Fruit fly (Drosophila melanogaster) whole organism, embryonic: ENCODE results near the gene mGluR.
"Not testable (repeated sequence)": the region's sequence is repeated elsewhere in the genome, so short reads cannot be mapped to it uniquely, and the experiment has no call there.

Source experiments
- C15 ChIP-seq: fragments of 200-800 bp; sonication (Bioruptor generic); IDR thresholded peaks from 3 replicates; pipeline ENCODE4 v1.3.6; 2022; ENCODE audit warnings: missing biosample characterization, missing genetic modification characterization
- CG10431 ChIP-seq: fragments of 200-800 bp; sonication (Bioruptor generic); optimal IDR thresholded peaks from 3 replicates; lab custom pipeline; 2018; ENCODE audit warnings: missing biosample characterization, mild to moderate bottlenecking, missing genetic modification characterization
- CG10543 ChIP-seq: fragments of 200-800 bp; sonication (Bioruptor generic); optimal IDR thresholded peaks from 3 replicates; lab custom pipeline; 2017; ENCODE audit warnings: missing biosample characterization, mild to moderate bottlenecking, missing genetic modification characterization, moderate library complexity
- CG11085 ChIP-seq: fragments of 200-800 bp; sonication (Bioruptor generic); IDR thresholded peaks from 2 replicates; pipeline ENCODE4 v1.3.6; 2022; ENCODE audit warnings: missing biosample characterization, missing genetic modification characterization
- CG11093 ChIP-seq: fragments of 200-800 bp; sonication (Bioruptor generic); IDR thresholded peaks from 3 replicates; pipeline ENCODE4 v1.3.6; 2022; ENCODE audit warnings: missing biosample characterization, missing genetic modification characterization
- CG11723 ChIP-seq: fragments of 200-800 bp; sonication (Bioruptor generic); optimal IDR thresholded peaks from 2 replicates; lab custom pipeline; 2017; ENCODE audit warnings: missing biosample characterization, mild to moderate bottlenecking, missing genetic modification characterization
- CG12299 ChIP-seq: fragments of 200-800 bp; sonication (Bioruptor generic); optimal IDR thresholded peaks from 2 replicates; lab custom pipeline; 2018; ENCODE audit warnings: missing biosample characterization, mild to moderate bottlenecking, missing genetic modification characterization
- CG14965 ChIP-seq: fragments of 200-800 bp; sonication (Bioruptor generic); optimal IDR thresholded peaks from 2 replicates; lab custom pipeline; 2016; ENCODE audit warnings: missing biosample characterization, missing genetic modification characterization, borderline replicate concordance
- CG15011 ChIP-seq: fragments of 200-800 bp; sonication (Bioruptor generic); optimal IDR thresholded peaks from 3 replicates; lab custom pipeline; 2018; ENCODE audit warnings: missing biosample characterization, mild to moderate bottlenecking, missing genetic modification characterization
- CG15696 ChIP-seq: fragments of 200-800 bp; sonication (Bioruptor generic); optimal IDR thresholded peaks from 2 replicates; lab custom pipeline; 2019; ENCODE audit warnings: missing biosample characterization, mild to moderate bottlenecking, missing genetic modification characterization, moderate library complexity
- CG17361 ChIP-seq: fragments of 200-800 bp; sonication (Bioruptor generic); IDR thresholded peaks from 3 replicates; pipeline ENCODE4 v1.3.6; 2022; ENCODE audit warnings: missing biosample characterization, missing genetic modification characterization
- CG17802 ChIP-seq: fragments of 200-800 bp; sonication (Bioruptor generic); optimal IDR thresholded peaks from 2 replicates; lab custom pipeline; 2018; ENCODE audit warnings: missing biosample characterization, mild to moderate bottlenecking, missing genetic modification characterization, moderate library complexity
- CG2116 ChIP-seq: fragments of 200-800 bp; sonication (Bioruptor generic); optimal IDR thresholded peaks from 3 replicates; lab custom pipeline; 2018; ENCODE audit warnings: missing biosample characterization, mild to moderate bottlenecking, missing genetic modification characterization
- CG31441 ChIP-seq: fragments of 200-800 bp; sonication (Bioruptor generic); IDR thresholded peaks from 2 replicates; pipeline ENCODE4 v1.3.6; 2022; ENCODE audit warnings: missing biosample characterization, missing genetic modification characterization
- CG42726 ChIP-seq: fragments of 200-800 bp; sonication (Bioruptor generic); IDR thresholded peaks from 2 replicates; pipeline ENCODE4 v1.3.6; 2022; ENCODE audit warnings: missing biosample characterization, missing genetic modification characterization; ENCODE audit not compliant: partially characterized antibody
- CG4328 ChIP-seq: fragments of 200-800 bp; sonication (Bioruptor generic); optimal IDR thresholded peaks from 3 replicates; lab custom pipeline; 2017; ENCODE audit warnings: missing biosample characterization, missing genetic modification reagents, missing genetic modification characterization
- CG8089 ChIP-seq: fragments of 200-800 bp; sonication (Bioruptor generic); optimal IDR thresholded peaks from 3 replicates; lab custom pipeline; 2016; ENCODE audit warnings: missing biosample characterization, missing genetic modification characterization
- CG9876 ChIP-seq: fragments of 200-800 bp; sonication (Bioruptor generic); optimal IDR thresholded peaks from 2 replicates; lab custom pipeline; 2016; ENCODE audit warnings: missing biosample characterization, missing genetic modification characterization
- Dll ChIP-seq: fragments of 200-800 bp; sonication (Bioruptor generic); IDR thresholded peaks from 4 replicates; pipeline ENCODE4 v1.3.6; 2022; ENCODE audit warnings: missing biosample characterization, missing genetic modification characterization; ENCODE audit not compliant: partially characterized antibody
- Doc3 ChIP-seq: fragments of 200-800 bp; sonication (Bioruptor generic); IDR thresholded peaks from 3 replicates; pipeline ENCODE4 v1.3.6; 2022; ENCODE audit warnings: missing biosample characterization, missing genetic modification characterization; ENCODE audit not compliant: partially characterized antibody
- HLHmδ ChIP-seq: fragments of 200-800 bp; sonication (Bioruptor generic); optimal IDR thresholded peaks from 2 replicates; lab custom pipeline; 2018; ENCODE audit warnings: missing biosample characterization, mild to moderate bottlenecking, missing genetic modification characterization, moderate library complexity
- Hmr ChIP-seq: fragments of 200-800 bp; sonication (Bioruptor generic); optimal IDR thresholded peaks from 3 replicates; lab custom pipeline; 2017; ENCODE audit warnings: mild to moderate bottlenecking, missing biosample characterization, missing genetic modification reagents, missing genetic modification characterization
- Hsf ChIP-seq: fragments of 200-800 bp; sonication (Bioruptor generic); optimal IDR thresholded peaks from 3 replicates; lab custom pipeline; 2016; ENCODE audit warnings: missing biosample characterization, missing genetic modification characterization
- Scr ChIP-seq: fragments of 200-800 bp; sonication (Bioruptor generic); IDR thresholded peaks from 2 replicates; pipeline ENCODE4 v1.3.6; 2022; ENCODE audit warnings: missing biosample characterization, missing genetic modification characterization; ENCODE audit not compliant: partially characterized antibody
- Sry-β ChIP-seq: fragments of 200-800 bp; sonication (Bioruptor generic); optimal IDR thresholded peaks from 2 replicates; lab custom pipeline; 2018; ENCODE audit warnings: missing biosample characterization, mild to moderate bottlenecking, missing genetic modification characterization, moderate library complexity
- Sry-δ ChIP-seq: fragments of 200-800 bp; sonication (Bioruptor generic); optimal IDR thresholded peaks from 2 replicates; lab custom pipeline; 2016; ENCODE audit warnings: missing biosample characterization, missing genetic modification characterization
- Trl ChIP-seq, 3 experiments: fragments of >200 bp in 2 of 3; fragments of 200-800 bp in 1 of 3; sonication (Bioruptor generic) in 1 of 3; optimal IDR thresholded peaks; 2 replicates in 1 of 3; 3 replicates in 2 of 3; lab custom pipeline; 2016 to 2017; ENCODE audit warnings: missing biosample characterization in 1 of 3, missing genetic modification characterization in 1 of 3
- amos ChIP-seq: fragments of 200-800 bp; sonication (Bioruptor generic); IDR thresholded peaks from 2 replicates; pipeline ENCODE4 v1.3.6; 2022; ENCODE audit warnings: missing biosample characterization, missing genetic modification characterization; ENCODE audit not compliant: partially characterized antibody
- ase ChIP-seq: fragments of 200-800 bp; sonication (Bioruptor generic); IDR thresholded peaks from 3 replicates; pipeline ENCODE4 v1.3.6; 2022; ENCODE audit warnings: missing biosample characterization, missing genetic modification characterization
- ash1 ChIP-seq: fragments of 200-800 bp; sonication (Bioruptor generic); optimal IDR thresholded peaks from 2 replicates; lab custom pipeline; 2018; ENCODE audit warnings: missing biosample characterization, mild to moderate bottlenecking, missing genetic modification characterization
- bab2 ChIP-seq: fragments of 200-800 bp; sonication (Bioruptor generic); optimal IDR thresholded peaks from 2 replicates; lab custom pipeline; 2016; ENCODE audit warnings: missing biosample characterization, missing genetic modification characterization
- chif ChIP-seq, 2 experiments: fragments of 200-800 bp; sonication (Bioruptor generic); optimal IDR thresholded peaks; 3 replicates each; lab custom pipeline; 2016; ENCODE audit warnings: missing biosample characterization in 2 of 2, missing genetic modification characterization in 2 of 2
- eve ChIP-seq, 2 experiments: fragments of >200 bp; optimal IDR thresholded peaks; 2 replicates each; lab custom pipeline; 2017; ENCODE audit warnings: missing biosample characterization in 2 of 2, missing genetic modification characterization in 2 of 2
- gcm2 ChIP-seq: fragments of 200-800 bp; sonication (Bioruptor generic); optimal IDR thresholded peaks from 2 replicates; lab custom pipeline; 2016; ENCODE audit warnings: missing biosample characterization, missing genetic modification characterization
- inv ChIP-seq: fragments of 200-800 bp; sonication (Bioruptor generic); IDR thresholded peaks from 2 replicates; pipeline ENCODE4 v1.3.6; 2022; ENCODE audit warnings: missing biosample characterization, missing genetic modification characterization; ENCODE audit not compliant: partially characterized antibody
- nerfin-2 ChIP-seq: fragments of 200-800 bp; sonication (Bioruptor generic); IDR thresholded peaks from 2 replicates; pipeline ENCODE4 v1.3.6; 2022; ENCODE audit warnings: missing biosample characterization, missing genetic modification characterization; ENCODE audit not compliant: partially characterized antibody
- psq ChIP-seq: fragments of 200-800 bp; sonication (Bioruptor generic); optimal IDR thresholded peaks from 2 replicates; lab custom pipeline; 2017; ENCODE audit warnings: missing biosample characterization, missing genetic modification characterization
- ranshi ChIP-seq: fragments of 200-800 bp; sonication (Bioruptor generic); IDR thresholded peaks from 2 replicates; pipeline ENCODE4 v1.3.6; 2022; ENCODE audit warnings: missing biosample characterization, missing genetic modification characterization
- salm ChIP-seq: fragments of 200-800 bp; sonication (Bioruptor generic); optimal IDR thresholded peaks from 2 replicates; lab custom pipeline; 2018; ENCODE audit warnings: missing biosample characterization, mild to moderate bottlenecking, missing genetic modification characterization
- schlank ChIP-seq: fragments of 200-800 bp; sonication (Bioruptor generic); optimal IDR thresholded peaks from 2 replicates; lab custom pipeline; 2018; ENCODE audit warnings: missing biosample characterization, mild to moderate bottlenecking, missing genetic modification characterization
- sens ChIP-seq: fragments of 200-800 bp; sonication (Bioruptor generic); peaks from one replicate; lab custom pipeline; 2016; ENCODE audit warnings: missing biosample characterization, missing genetic modification characterization
- toy ChIP-seq: fragments of 200-800 bp; sonication (Bioruptor generic); IDR thresholded peaks from 2 replicates; pipeline ENCODE4 v1.3.6; 2022; ENCODE audit warnings: missing biosample characterization, missing genetic modification characterization

The mGluR gene

DNA sequence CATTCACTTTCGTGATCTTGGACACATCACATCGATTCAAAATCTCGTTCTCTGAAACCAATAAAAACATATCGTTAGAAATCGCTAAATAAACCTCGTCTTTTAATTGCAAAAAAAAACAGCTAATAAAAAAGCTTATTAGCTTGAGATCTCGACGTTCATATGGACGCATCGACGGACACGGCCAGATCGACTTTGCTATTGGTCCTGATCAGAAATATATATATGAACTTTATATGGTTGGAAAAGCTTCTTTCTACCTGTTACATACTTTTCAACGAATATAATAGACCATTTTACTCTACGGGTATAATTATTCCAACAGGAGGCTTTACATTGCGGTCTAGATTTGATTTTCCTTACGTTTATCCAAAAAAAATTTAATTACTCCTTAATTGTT, 27.5 kb upstream of the mGluR start:
- no peak for TF ChIP-seq Hmr (GFP tag; lab: Kevin White, UChicago)
- TF ChIP-seq HLHmδ (GFP tag; lab: Kevin White, UChicago) = no peak
- TF ChIP-seq CG8089 (GFP tag; lab: Kevin White, UChicago) = no peak
- no peak for TF ChIP-seq toy
- no peak for TF ChIP-seq Trl (optimal IDR thresholded peaks at IDR 0.05; lab: Kevin White, UChicago)
- TF ChIP-seq Trl (GFP tag; optimal IDR thresholded peaks at IDR 0.05; lab: Kevin White, UChicago) = no peak
- TF ChIP-seq CG15696 (tag; lab: Kevin White, UChicago) = no peak
- TF ChIP-seq CG11093 (GFP tag; lab: Robert Waterston, UW) = no peak
- TF ChIP-seq gcm2 (GFP tag; lab: Kevin White, UChicago) = no peak
- no peak for TF ChIP-seq CG12299 (tag; lab: Kevin White, UChicago)
- TF ChIP-seq CG9876 (GFP tag; lab: Kevin White, UChicago) = no peak
- no peak for TF ChIP-seq psq
- TF ChIP-seq ash1 (GFP tag; lab: Kevin White, UChicago) = no peak
- TF ChIP-seq nerfin-2 (GFP tag; lab: Robert Waterston, UW) = no peak
- TF ChIP-seq Hsf (GFP tag; lab: Kevin White, UChicago) = no peak
- TF ChIP-seq, all 482 proteins: peak for 0

DNA sequence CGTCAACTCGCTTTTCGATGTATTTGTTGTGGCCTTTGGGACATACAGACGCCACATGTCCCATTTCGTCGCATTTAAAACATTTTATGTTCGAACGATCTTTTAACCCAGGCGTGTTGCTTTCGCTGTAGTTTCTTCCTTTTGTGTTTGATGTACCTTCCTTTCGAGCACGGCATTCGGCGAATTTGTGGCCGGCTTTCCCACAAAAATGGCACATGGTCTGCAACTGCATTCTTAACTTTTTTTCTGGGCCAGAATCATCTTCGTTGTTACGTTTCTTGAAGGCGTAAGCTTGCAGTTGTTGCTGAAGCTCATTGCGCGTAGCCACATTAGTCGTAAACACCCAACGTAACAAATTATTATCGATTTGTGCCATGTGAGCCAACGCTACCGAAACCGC, 24.4 kb upstream of the mGluR start, which contains the start of gene unc-13:
Gene unc-13, minus strand, starts transcription at position 101 of the 400 bp plus-strand sequence.
- TF ChIP-seq CG31441 (GFP tag; lab: Robert Waterston, UW); salm (tag; lab: Kevin White, UChicago); CG42726 (GFP tag; lab: Robert Waterston, UW): not testable (repeated sequence)

DNA sequence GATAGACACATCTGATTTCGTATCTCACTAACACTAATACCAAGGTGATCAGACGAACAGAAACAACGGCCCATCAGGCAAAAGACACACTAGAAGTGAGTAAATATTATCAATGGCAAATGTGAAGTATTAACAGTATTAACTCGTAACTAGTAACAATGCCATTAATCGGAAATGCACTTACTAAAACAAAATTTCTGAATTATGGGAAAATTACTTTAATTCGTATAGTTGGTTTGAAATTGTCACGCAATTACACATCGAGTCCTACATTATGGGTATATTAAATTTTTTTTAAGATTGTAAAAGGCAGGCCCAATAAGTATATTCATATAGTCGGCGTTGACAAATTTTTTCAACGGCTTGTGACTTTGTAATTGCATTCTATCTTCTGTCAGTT, 14.0 kb upstream of the mGluR start:
- TF ChIP-seq nerfin-2 (GFP tag; lab: Robert Waterston, UW) (no peak), C15 (GFP tag; lab: Robert Waterston, UW) (no peak), schlank (no peak), CG8089 (GFP tag; lab: Kevin White, UChicago) (no peak), CG4328 (no peak), CG10543 (GFP tag; lab: Kevin White, UChicago) (no peak), bab2 (GFP tag; lab: Kevin White, UChicago) (no peak), CG11085 (GFP tag; lab: Robert Waterston, UW) (no peak), ase (GFP tag; lab: Robert Waterston, UW) (no peak), Dll (GFP tag; lab: Robert Waterston, UW) (no peak)

DNA sequence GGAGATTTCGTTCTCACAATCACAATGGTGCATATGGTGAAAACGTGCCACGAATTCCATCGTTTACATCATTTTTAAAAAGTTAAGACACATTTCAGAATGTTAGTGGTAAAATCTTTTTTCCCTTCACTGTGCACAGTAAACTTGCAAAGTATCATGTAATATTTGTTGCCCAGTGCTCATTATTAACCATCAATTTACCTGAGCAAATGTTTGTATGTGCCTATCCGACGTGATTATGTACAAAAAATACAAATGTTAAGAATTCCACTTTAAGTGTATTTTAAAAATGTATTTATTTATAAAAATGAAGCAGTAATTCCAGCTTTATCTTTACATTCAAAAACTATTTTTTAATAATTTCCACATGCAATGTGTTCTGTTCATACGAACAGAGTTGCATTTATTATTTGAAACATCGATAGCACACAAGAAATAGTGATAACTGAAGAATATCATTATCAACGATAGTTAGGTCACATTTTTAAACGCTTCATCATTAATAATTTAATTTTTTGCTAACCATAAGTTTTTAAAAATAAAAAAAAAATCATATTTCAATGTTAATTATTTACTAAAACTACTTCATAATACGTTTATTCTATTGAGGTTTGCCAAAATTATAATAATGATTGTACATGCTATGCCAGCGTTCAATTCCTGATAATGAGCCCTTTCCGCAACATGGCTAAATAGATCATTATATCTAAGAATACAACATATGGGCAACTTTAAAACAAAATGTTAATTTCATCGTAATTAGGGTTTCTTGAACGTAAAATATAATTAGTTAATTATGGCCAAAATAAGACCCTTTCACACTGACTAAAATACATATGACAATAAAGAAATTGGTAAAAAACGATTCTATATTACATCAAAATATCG, 6.1 kb upstream of the mGluR start, which contains the start of gene eIF4G1:
Gene eIF4G1, minus strand, starts transcription at position 405 of the 888 bp plus-strand sequence.
- TF ChIP-seq eve (GFP tag; optimal IDR thresholded peaks at IDR 0.05; lab: Kevin White, UChicago) (peak in 1 of 2 experiments; percentile 50), CG10431 (GFP tag; lab: Kevin White, UChicago) (peak; percentile 49), Sry-β (GFP tag; lab: Kevin White, UChicago) (peak; percentile 38), Dll (GFP tag; lab: Robert Waterston, UW) (peak; percentile 70), CG2116 (GFP tag; lab: Kevin White, UChicago) (peak; percentile 98), amos (GFP tag; lab: Robert Waterston, UW) (no peak), chif (GFP tag; optimal IDR thresholded peaks at IDR 0.05; lab: Kevin White, UChicago) (no peak), Sry-δ (peak; percentile 58), inv (GFP tag; lab: Robert Waterston, UW) (peak; percentile 56), Scr (GFP tag; lab: Robert Waterston, UW) (peak; percentile 74; the same call in 1 of the 2 replicates), Doc3 (peak; percentile 54; the same call in 2 of the 3 replicates), CG14965 (GFP tag; lab: Kevin White, UChicago) (no peak), sens (GFP tag; lab: Kevin White, UChicago) (peak; percentile 34), CG17361 (GFP tag; lab: Robert Waterston, UW) (peak; percentile 51; the same call in 1 of the 3 replicates), CG17802 (tag; lab: Kevin White, UChicago) (peak; percentile 93), CG11723 (peak; percentile 61), ranshi (GFP tag; lab: Robert Waterston, UW) (no peak), CG15011 (no peak)
